Fruit fly (Drosophila melanogaster): ENCODE measurements around the gene CG32814.

CG32814 gene

DNA sequence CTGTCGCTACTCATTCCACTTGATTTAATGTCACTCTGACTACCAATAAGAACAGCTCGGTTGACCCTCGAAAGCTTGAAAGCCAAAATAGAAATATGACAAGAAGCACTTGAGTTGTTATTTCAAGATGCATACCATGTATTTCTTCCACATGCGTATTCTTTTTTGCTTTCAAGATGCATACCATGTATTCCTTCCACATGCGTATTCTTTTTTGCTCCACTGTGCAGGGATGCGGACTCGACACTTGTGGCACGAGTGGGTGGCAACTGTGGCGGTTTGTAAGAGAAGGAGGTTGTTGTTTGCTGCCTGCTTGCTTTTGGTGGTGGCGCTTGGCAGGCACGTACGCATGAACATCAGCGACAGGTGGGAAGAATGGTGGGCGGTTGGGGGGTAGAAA, 20.3 kb downstream of the CG32814 start:
- TF ChIP-seq fd85E (GFP tag; optimal IDR thresholded peaks at IDR 0.05), result no peak
- no peak for TF ChIP-seq CG4318 (GFP tag; optimal IDR thresholded peaks at IDR 0.05)
- peak; percentile 35 for TF ChIP-seq Eip78C (GFP tag)
- no peak for TF ChIP-seq CG6854 (GFP tag; optimal IDR thresholded peaks at IDR 0.05)
- no peak for TF ChIP-seq CG32006 (GFP tag; optimal IDR thresholded peaks at IDR 0.05)
- no peak for TF ChIP-seq CG11902 (GFP tag; optimal IDR thresholded peaks at IDR 0.05)
- no peak for TF ChIP-seq topi (GFP tag; optimal IDR thresholded peaks at IDR 0.05)

DNA sequence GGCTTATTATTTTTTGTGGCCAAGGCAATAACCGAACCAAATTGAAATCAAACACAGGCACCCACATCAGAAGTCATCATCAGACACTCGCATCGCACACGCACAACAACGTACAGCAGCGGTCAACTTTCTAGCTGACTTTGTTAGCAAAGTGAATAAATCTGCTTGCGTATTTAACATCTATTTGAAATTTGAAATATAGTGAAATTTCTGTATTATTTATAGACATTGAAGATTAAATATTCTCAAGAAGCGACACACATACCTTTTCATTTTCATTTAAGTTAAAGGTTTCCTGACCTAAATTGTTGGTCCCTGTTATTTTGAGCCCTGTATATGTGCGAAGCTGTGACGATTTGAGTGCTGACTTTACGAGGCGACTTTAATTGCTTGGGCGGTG, 27.6 kb downstream of the CG32814 start:
- TF ChIP-seq svp (GFP tag) (peak; percentile 74), Smox (GFP tag; optimal IDR thresholded peaks at IDR 0.05) (no peak), fkh (GFP tag; optimal IDR thresholded peaks at IDR 0.05) (no peak), CG7368 (GFP tag; optimal IDR thresholded peaks at IDR 0.05) (no peak), pdm3 (GFP tag; optimal IDR thresholded peaks at IDR 0.05) (no peak), CG32006 (GFP tag; optimal IDR thresholded peaks at IDR 0.05) (no peak), OdsH (GFP tag; optimal IDR thresholded peaks at IDR 0.05) (no peak), CG31627 (GFP tag; optimal IDR thresholded peaks at IDR 0.05) (no peak), CG8632 (GFP tag; optimal IDR thresholded peaks at IDR 0.05) (no peak), Met (GFP tag; optimal IDR thresholded peaks at IDR 0.05) (peak; percentile 12), CG15336 (GFP tag; IDR thresholded peaks at IDR 0.05) (no peak), CG6808 (GFP tag; optimal IDR thresholded peaks at IDR 0.05) (no peak), CG6276 (GFP tag; optimal IDR thresholded peaks at IDR 0.05) (no peak), Eip78C (GFP tag) (peak; percentile 64), Hr38 (GFP tag; optimal IDR thresholded peaks at IDR 0.05) (no peak), CG6163 (GFP tag; IDR thresholded peaks at IDR 0.05) (no peak), cyc (GFP tag; optimal IDR thresholded peaks at IDR 0.05) (no peak), fd85E (GFP tag; optimal IDR thresholded peaks at IDR 0.05) (no peak)

DNA sequence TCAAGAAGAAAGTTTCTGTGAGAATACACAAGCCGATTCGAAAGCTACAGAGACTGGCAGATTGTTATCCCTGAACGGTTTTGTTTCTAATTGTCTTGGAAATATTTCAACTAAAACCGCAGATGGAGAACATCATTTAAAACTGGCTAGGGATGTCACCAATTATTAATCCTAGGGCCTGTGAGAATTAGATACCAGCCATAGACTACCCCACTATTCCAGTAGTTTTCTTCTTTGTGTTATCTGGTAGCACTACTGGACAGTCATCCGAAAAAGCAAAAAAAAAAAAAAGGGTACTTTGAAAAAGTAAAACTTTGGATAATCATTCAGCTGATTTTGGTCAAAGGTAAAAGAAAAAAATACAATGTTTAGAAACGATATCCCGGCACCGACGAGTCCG, 36.3 kb downstream of the CG32814 start, which contains the start of gene CG18823:
CG18823 (plus strand) TSS at position 301 of the 400 bp plus-strand sequence.
- TF ChIP-seq CG31627 (GFP tag; optimal IDR thresholded peaks at IDR 0.05) (no peak), CG32006 (GFP tag; optimal IDR thresholded peaks at IDR 0.05) (no peak), CG6808 (GFP tag; optimal IDR thresholded peaks at IDR 0.05) (no peak), Ets96B (tag; optimal IDR thresholded peaks at IDR 0.05) (no peak), Ets21C (GFP tag; optimal IDR thresholded peaks at IDR 0.05) (no peak), esn (GFP tag; optimal IDR thresholded peaks at IDR 0.05) (no peak), spab (GFP tag; optimal IDR thresholded peaks at IDR 0.05) (no peak), CG10669 (GFP tag; optimal IDR thresholded peaks at IDR 0.05) (no peak), CG6854 (GFP tag; optimal IDR thresholded peaks at IDR 0.05) (no peak), salr (GFP tag; optimal IDR thresholded peaks at IDR 0.05) (no peak), CG8319 (GFP tag; optimal IDR thresholded peaks at IDR 0.05) (no peak), Hr39 (GFP tag; optimal IDR thresholded peaks at IDR 0.05) (no peak), CG8632 (GFP tag; optimal IDR thresholded peaks at IDR 0.05) (no peak), fd85E (GFP tag; optimal IDR thresholded peaks at IDR 0.05) (no peak), dsx (GFP tag; optimal IDR thresholded peaks at IDR 0.05; ENCODE audit: poor library complexity, severe bottlenecking) (no peak), CG6792 (GFP tag; optimal IDR thresholded peaks at IDR 0.05) (no peak), acj6 (GFP tag; optimal IDR thresholded peaks at IDR 0.05) (no peak), CG3919 (GFP tag; optimal IDR thresholded peaks at IDR 0.05) (no peak), pdm3 (GFP tag; optimal IDR thresholded peaks at IDR 0.05) (no peak), Blimp-1 (GFP tag; optimal IDR thresholded peaks at IDR 0.05) (no peak)

DNA sequence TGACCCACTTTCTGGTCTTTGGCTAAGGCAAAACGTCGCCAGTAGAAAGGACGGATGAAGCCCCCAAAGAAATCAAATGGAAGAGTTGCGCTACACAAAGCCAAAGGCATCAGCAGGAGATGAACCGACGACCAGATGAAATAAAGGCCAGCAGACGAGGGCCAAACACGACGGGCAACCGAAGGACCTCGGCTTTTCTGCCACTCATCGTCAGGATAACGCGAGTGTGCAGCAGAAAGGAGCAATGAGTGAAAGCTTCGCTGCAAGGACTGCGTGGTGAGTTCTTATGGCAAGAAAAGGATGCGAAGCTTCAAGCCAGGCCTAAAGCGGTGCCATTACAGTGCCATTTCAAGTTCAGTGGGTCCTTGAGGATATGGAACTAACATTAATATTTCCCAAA, 40.6 kb downstream of the CG32814 start:
- TF ChIP-seq CG8119 (GFP tag; IDR thresholded peaks at IDR 0.05) (no peak), eg (GFP tag; IDR thresholded peaks at IDR 0.05) (no peak), CG6163 (GFP tag; IDR thresholded peaks at IDR 0.05) (no peak)

Measured in whole organism, prepupa.